Worm (Caenorhabditis elegans): Measurements from ENCODE around the gene clc-18.

DNA sequence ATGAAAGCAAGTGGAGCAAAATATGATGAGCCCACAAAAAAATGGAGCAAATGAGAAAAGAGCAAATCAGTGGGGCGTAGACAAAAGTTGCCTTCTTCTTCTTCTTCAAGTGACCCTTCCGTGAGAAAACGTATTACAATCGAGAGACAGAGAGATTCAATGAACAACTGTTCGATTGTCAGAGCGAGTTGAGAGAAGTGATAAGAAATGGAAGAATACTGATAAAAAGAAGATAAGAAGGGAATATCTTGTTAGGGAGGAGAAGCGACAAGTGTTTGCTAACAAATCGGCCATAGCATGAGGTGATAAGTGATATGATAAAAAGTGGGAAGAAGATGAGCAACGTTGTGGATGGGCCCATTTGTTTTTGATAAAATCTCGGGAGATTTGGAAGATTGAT is 47.5 kb upstream of the clc-18 start:
- TF ChIP-seq F33H1.4 (GFP tag; IDR thresholded peaks at IDR 0.05) (no peak), pbrm-1 (GFP tag; IDR thresholded peaks at IDR 0.05) (no peak), snpc-4 (GFP tag; optimal IDR thresholded peaks at IDR 0.05) (no peak), snpc-4 (tag; optimal IDR thresholded peaks at IDR 0.05) (no peak), ztf-26 (tag; optimal IDR thresholded peaks at IDR 0.05) (no peak), nfya-2 (GFP tag; IDR thresholded peaks at IDR 0.05) (no peak), ztf-3 (GFP tag; optimal IDR thresholded peaks at IDR 0.05) (no peak), cebp-1 (GFP tag; IDR thresholded peaks at IDR 0.05) (no peak), cebp-1 (tag; optimal IDR thresholded peaks at IDR 0.05) (no peak)
